Worm (Caenorhabditis elegans) whole organism, mixed stage, embryonic: ENCODE measurements around the gene C35A5.8.

Experiments used
- M03D4.4 ChIP-seq: sonication (generic microtip); optimal IDR thresholded peaks from 2 replicates; lab custom pipeline; 2017; ENCODE audit warnings: mild to moderate bottlenecking, missing genetic modification characterization, missing compliant biosample characterization
- bed-3 ChIP-seq: fragments of 200-800 bp; sonication (Bioruptor generic); optimal IDR thresholded peaks from 3 replicates; lab custom pipeline; 2018; ENCODE audit warnings: mild to moderate bottlenecking, missing genetic modification characterization, moderate library complexity, missing compliant biosample characterization
- blmp-1 ChIP-seq: fragments of 150-350 bp; optimal IDR thresholded peaks from 2 replicates; lab custom pipeline; 2014; ENCODE audit warnings: missing biosample characterization, missing genetic modification characterization
- ceh-39 ChIP-seq: fragments of 150-350 bp; optimal IDR thresholded peaks from 2 replicates; lab custom pipeline; 2014; ENCODE audit warnings: missing biosample characterization, missing genetic modification characterization
- ceh-43 ChIP-seq: fragments of 200-800 bp; sonication (Bioruptor generic); optimal IDR thresholded peaks from 2 replicates; lab custom pipeline; 2018; ENCODE audit warnings: mild to moderate bottlenecking, missing genetic modification characterization, moderate library complexity, missing compliant biosample characterization
- ceh-83 ChIP-seq: fragments of 200-800 bp; sonication (Bioruptor generic); optimal IDR thresholded peaks from 2 replicates; lab custom pipeline; 2018; ENCODE audit warnings: mild to moderate bottlenecking, missing genetic modification characterization, missing compliant biosample characterization
- ces-1 ChIP-seq: fragments of 150-350 bp; optimal IDR thresholded peaks from 2 replicates; lab custom pipeline; 2014; ENCODE audit warnings: missing biosample characterization, missing genetic modification reagents, missing genetic modification characterization
- cnd-1 ChIP-seq: fragments of 200-800 bp; sonication (Bioruptor generic); optimal IDR thresholded peaks from 2 replicates; lab custom pipeline; 2018; ENCODE audit warnings: mild to moderate bottlenecking, missing genetic modification characterization, missing compliant biosample characterization
- drap-1 ChIP-seq: fragments of 200-800 bp; sonication (Bioruptor generic); optimal IDR thresholded peaks from 3 replicates; lab custom pipeline; 2018; ENCODE audit warnings: mild to moderate bottlenecking, missing genetic modification characterization, missing compliant biosample characterization
- elt-1 ChIP-seq: sonication (generic microtip); optimal IDR thresholded peaks from 2 replicates; lab custom pipeline; 2017; ENCODE audit warnings: missing genetic modification characterization, mild to moderate bottlenecking, missing compliant biosample characterization, antibody characterized with exemption, moderate library complexity, borderline replicate concordance; ENCODE audit not compliant: insufficient read depth
- elt-3 ChIP-seq: fragments of 150-350 bp; optimal IDR thresholded peaks from 2 replicates; lab custom pipeline; 2014; ENCODE audit warnings: missing biosample characterization, missing genetic modification characterization
- flh-1 ChIP-seq: fragments of 200-800 bp; sonication (Bioruptor generic); optimal IDR thresholded peaks from 2 replicates; lab custom pipeline; 2018; ENCODE audit warnings: mild to moderate bottlenecking, missing genetic modification characterization, moderate library complexity, missing compliant biosample characterization
- ham-2 ChIP-seq: fragments of 200-800 bp; sonication (Bioruptor generic); optimal IDR thresholded peaks from 2 replicates; lab custom pipeline; 2018; ENCODE audit warnings: mild to moderate bottlenecking, missing genetic modification characterization, missing compliant biosample characterization
- lin-13 ChIP-seq: fragments of 150-350 bp; optimal IDR thresholded peaks from 2 replicates; lab custom pipeline; 2014; ENCODE audit warnings: missing biosample characterization, missing genetic modification characterization
- lin-32 ChIP-seq: fragments of 200-800 bp; sonication (Bioruptor generic); optimal IDR thresholded peaks from 2 replicates; lab custom pipeline; 2018; ENCODE audit warnings: mild to moderate bottlenecking, missing genetic modification characterization, missing compliant biosample characterization
- mab-5 ChIP-seq: fragments of 150-350 bp; optimal IDR thresholded peaks from 2 replicates; lab custom pipeline; 2014; ENCODE audit warnings: missing biosample characterization, missing genetic modification characterization
- mep-1 ChIP-seq: fragments of 150-350 bp; optimal IDR thresholded peaks from 2 replicates; lab custom pipeline; 2017; ENCODE audit warnings: missing biosample characterization, missing genetic modification reagents, missing genetic modification characterization, inconsistent platforms
- mls-2 ChIP-seq: sonication (generic microtip); optimal IDR thresholded peaks from 2 replicates; lab custom pipeline; 2016; ENCODE audit warnings: mild to moderate bottlenecking, missing genetic modification characterization, moderate library complexity, missing compliant biosample characterization
- nhr-12 ChIP-seq: fragments of 150-350 bp; optimal IDR thresholded peaks from 2 replicates; lab custom pipeline; 2014; ENCODE audit warnings: missing biosample characterization, missing genetic modification characterization
- nhr-28 ChIP-seq: fragments of 150-350 bp; optimal IDR thresholded peaks from 2 replicates; lab custom pipeline; 2014; ENCODE audit warnings: missing biosample characterization, missing genetic modification characterization
- nhr-76 ChIP-seq: sonication (generic microtip); optimal IDR thresholded peaks from 2 replicates; lab custom pipeline; 2017; ENCODE audit warnings: missing biosample characterization, missing genetic modification characterization
- pha-4 ChIP-seq: fragments of 150-350 bp; optimal IDR thresholded peaks from 2 replicates; lab custom pipeline; 2018; ENCODE audit warnings: missing biosample characterization, missing genetic modification reagents, missing genetic modification characterization
- sem-2 ChIP-seq: fragments of 200-800 bp; sonication (Bioruptor generic); optimal IDR thresholded peaks from 2 replicates; lab custom pipeline; 2018; ENCODE audit warnings: mild to moderate bottlenecking, missing genetic modification characterization, missing compliant biosample characterization
- snpc-4 ChIP-seq: fragments of 150-350 bp; optimal IDR thresholded peaks from 2 replicates; lab custom pipeline; 2014; ENCODE audit warnings: missing biosample characterization, missing genetic modification characterization
- tbx-8 ChIP-seq: fragments of 200-800 bp; sonication (Bioruptor generic); optimal IDR thresholded peaks from 2 replicates; lab custom pipeline; 2018; ENCODE audit warnings: mild to moderate bottlenecking, missing genetic modification characterization, moderate library complexity, missing compliant biosample characterization
- unc-120 ChIP-seq: sonication (generic microtip); optimal IDR thresholded peaks from 2 replicates; lab custom pipeline; 2017; ENCODE audit warnings: missing genetic modification characterization, missing compliant biosample characterization; ENCODE audit not compliant: poor library complexity, severe bottlenecking
- unc-39 ChIP-seq: fragments of 150-350 bp; optimal IDR thresholded peaks from 2 replicates; lab custom pipeline; 2014; ENCODE audit warnings: missing biosample characterization, missing genetic modification characterization
- unc-62 ChIP-seq: fragments of 150-350 bp; optimal IDR thresholded peaks from 2 replicates; lab custom pipeline; 2014; ENCODE audit warnings: missing biosample characterization, missing genetic modification reagents, missing genetic modification characterization
- zip-8 ChIP-seq: fragments of 150-350 bp; optimal IDR thresholded peaks from 2 replicates; lab custom pipeline; 2014; ENCODE audit warnings: missing biosample characterization, missing genetic modification characterization
- ztf-11 ChIP-seq: fragments of 150-350 bp; optimal IDR thresholded peaks from 2 replicates; lab custom pipeline; 2014; ENCODE audit warnings: missing biosample characterization, missing genetic modification characterization

Gene C35A5.8

DNA sequence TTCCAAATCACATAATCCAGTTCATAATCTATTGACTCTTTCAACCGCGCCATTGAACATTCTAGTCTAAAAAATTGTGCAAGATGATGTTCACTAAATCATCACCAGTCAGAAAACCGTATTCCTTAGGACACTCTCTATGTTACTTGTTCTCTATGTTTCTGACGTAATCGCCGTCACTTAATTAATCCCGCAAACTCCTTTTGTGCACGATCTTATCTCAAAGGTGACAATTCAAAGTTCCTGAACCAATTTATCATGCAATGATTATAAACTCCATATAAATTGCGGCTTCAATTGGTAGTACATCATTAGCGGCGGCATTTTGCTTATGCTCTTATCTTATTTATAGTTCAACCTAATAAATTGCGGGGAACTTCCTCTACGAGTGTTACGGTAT is 37.1 kb upstream of the C35A5.8 start:
- TF ChIP-seq nhr-76 (tag; lab: Kevin White, UChicago) = no peak
- no peak for TF ChIP-seq unc-120
- TF ChIP-seq ceh-39 (tag; lab: Kevin White, UChicago) = no peak
- no peak for TF ChIP-seq lin-32 (GFP tag; lab: Kevin White, UChicago)
- no peak for TF ChIP-seq elt-3 (tag; lab: Kevin White, UChicago)
- no peak for TF ChIP-seq ztf-11 (tag; lab: Kevin White, UChicago)
- no peak for TF ChIP-seq unc-62
- no peak for TF ChIP-seq ham-2
- no peak for TF ChIP-seq lin-13

DNA sequence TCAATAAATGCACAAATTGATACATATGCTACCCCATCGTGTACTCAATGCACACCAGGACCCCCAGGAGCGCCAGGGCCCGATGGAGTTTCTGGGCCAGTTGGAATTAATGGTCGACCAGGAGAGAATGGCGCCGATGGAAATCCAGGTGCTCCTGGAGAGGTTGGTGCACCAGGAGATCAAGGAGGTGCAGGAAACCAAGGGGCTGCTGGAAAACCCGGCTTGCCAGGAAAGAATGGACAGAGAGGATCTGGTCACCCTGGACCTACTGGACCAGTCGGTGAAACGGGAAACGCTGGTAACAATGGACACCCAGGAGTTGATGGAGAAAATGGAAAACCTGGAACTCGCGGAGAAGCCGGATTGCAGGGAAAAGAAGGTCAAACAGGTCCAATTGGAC is 35.9 kb upstream of the C35A5.8 start:
- TF ChIP-seq lin-13 = no peak
- TF ChIP-seq nhr-28 (tag; lab: Kevin White, UChicago) = no peak
- no peak for TF ChIP-seq mls-2 (tag; lab: Kevin White, UChicago)
- TF ChIP-seq elt-1 (tag; lab: Kevin White, UChicago) = no peak
- TF ChIP-seq ceh-39 (tag; lab: Kevin White, UChicago) = no peak
- TF ChIP-seq M03D4.4 (tag; lab: Kevin White, UChicago) = no peak
- no peak for TF ChIP-seq lin-32 (GFP tag; lab: Kevin White, UChicago)
- TF ChIP-seq, all 35 proteins: peak for 0

DNA sequence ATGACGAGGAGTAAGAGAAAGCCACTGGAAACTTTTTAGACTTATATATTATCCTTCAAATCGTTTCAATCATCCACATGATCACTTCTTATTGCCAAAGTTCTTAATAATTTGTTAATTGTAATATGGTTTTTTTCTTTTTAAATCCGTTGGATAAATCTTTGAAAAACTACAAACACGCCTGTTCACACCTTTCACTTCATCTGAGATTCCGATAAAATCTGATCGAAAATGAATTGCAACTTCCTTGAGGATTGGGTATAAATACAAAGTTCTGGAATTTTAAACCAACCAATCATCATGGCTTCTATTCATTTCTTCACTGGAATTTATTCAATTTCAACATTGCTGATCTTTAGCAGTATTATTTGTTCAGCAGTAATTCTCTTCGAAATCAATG is 34.9 kb upstream of the C35A5.8 start, which contains the start of gene col-152:
TSS of gene col-152 (plus strand) at position 301 of the 400 bp plus-strand sequence.
- no peak for TF ChIP-seq nhr-76 (tag; lab: Kevin White, UChicago)
- TF ChIP-seq, all 35 proteins: peak for 0

DNA sequence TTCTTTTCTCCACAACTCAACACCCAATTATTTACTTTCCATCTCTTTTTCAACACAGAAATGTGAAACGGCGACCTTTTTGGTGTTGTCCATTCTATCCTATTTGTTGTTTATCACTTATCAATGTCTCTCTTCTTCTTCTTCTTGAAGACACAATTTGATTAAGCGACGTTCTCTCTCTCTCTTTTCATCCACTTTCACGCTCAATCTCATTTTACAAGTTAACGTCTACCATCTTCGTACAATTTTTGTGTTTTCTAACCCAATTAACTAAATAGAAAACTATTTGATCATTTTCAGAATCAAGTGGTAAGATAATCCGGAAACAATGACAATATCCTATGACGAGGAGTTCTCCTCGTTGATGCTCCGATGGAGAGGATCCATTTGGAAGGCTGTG is 32.0 kb upstream of the C35A5.8 start, which contains the start of gene best-14:
TSS of gene best-14 (plus strand) at position 301 of the 400 bp plus-strand sequence.
- TF ChIP-seq ceh-83 (GFP tag; lab: Kevin White, UChicago) (no peak), elt-3 (tag; lab: Kevin White, UChicago) (no peak), nhr-12 (tag; lab: Kevin White, UChicago) (no peak), ces-1 (no peak), sem-2 (GFP tag; lab: Kevin White, UChicago) (no peak), flh-1 (GFP tag; lab: Kevin White, UChicago) (no peak), lin-32 (GFP tag; lab: Kevin White, UChicago) (no peak), ceh-43 (GFP tag; lab: Kevin White, UChicago) (no peak), bed-3 (GFP tag; lab: Kevin White, UChicago) (no peak), blmp-1 (tag; lab: Kevin White, UChicago) (no peak), pha-4 (tag; lab: Kevin White, UChicago) (no peak)

DNA sequence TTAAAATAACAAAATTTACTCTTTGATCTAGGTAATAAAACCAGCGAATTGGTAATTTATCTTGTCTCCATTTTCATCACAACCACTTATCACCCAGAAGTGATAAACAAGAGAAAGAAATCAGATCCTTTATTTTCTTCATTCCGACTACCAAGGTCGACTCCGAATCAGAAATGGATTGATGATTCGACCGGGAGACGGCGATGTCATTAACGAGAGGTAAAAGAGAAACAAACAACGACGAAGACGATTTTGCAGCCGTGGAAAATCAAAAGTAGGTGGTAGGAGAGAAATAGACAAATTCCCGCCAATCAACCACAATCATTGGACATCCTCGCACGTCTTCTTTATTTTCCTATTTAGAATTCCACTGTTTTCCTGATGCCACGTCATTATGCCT is 31.4 kb upstream of the C35A5.8 start:
- no peak for TF ChIP-seq nhr-28 (tag; lab: Kevin White, UChicago)
- TF ChIP-seq tbx-8 (GFP tag; lab: Kevin White, UChicago) = no peak
- no peak for TF ChIP-seq pha-4 (tag; lab: Kevin White, UChicago)
- TF ChIP-seq sem-2 (GFP tag; lab: Kevin White, UChicago) = no peak
- no peak for TF ChIP-seq unc-39 (tag; lab: Kevin White, UChicago)
- no peak for TF ChIP-seq ceh-39 (tag; lab: Kevin White, UChicago)
- TF ChIP-seq mep-1 = no peak
- no peak for TF ChIP-seq nhr-12 (tag; lab: Kevin White, UChicago)
- no peak for TF ChIP-seq unc-62
- no peak for TF ChIP-seq unc-120
- no peak for TF ChIP-seq M03D4.4 (tag; lab: Kevin White, UChicago)
- no peak for TF ChIP-seq flh-1 (GFP tag; lab: Kevin White, UChicago)
- TF ChIP-seq mab-5 = no peak

DNA sequence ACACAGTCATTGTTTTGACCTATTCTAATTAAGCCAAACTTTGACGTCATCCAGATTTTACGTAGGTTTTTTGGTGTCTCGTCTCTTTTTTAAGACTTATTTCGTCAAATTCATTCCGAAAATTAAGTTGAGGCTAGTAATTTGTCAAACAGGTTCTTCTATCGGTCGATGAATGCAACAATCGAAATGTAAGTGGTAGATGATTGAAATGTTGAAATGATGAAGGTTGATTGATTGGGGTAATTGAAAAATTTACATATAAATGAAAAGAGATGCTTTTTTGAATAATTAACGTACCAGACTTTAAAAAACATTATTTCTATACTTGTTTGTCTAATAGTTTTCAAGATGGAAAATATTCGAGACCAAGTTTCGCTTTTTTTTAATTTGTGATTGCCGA is 30.7 kb upstream of the C35A5.8 start:
- TF ChIP-seq ceh-39 (tag; lab: Kevin White, UChicago) (no peak), snpc-4 (tag; lab: Kevin White, UChicago) (no peak), bed-3 (GFP tag; lab: Kevin White, UChicago) (no peak), drap-1 (GFP tag; lab: Kevin White, UChicago) (no peak), cnd-1 (tag; lab: Kevin White, UChicago) (no peak), ztf-11 (tag; lab: Kevin White, UChicago) (no peak), mep-1 (no peak), M03D4.4 (tag; lab: Kevin White, UChicago) (no peak), zip-8 (no peak), ceh-83 (GFP tag; lab: Kevin White, UChicago) (no peak)
